Worm (Caenorhabditis elegans) whole organism, late embryonic: ENCODE results near the gene srj-1.

Source experiments
- K02D7.2 ChIP-seq: sonication (generic microtip); optimal IDR thresholded peaks from 2 replicates; lab custom pipeline; 2017; ENCODE audit warnings: mild to moderate bottlenecking, missing genetic modification characterization, missing compliant biosample characterization
- ceh-34 ChIP-seq: sonication (generic microtip); optimal IDR thresholded peaks from 2 replicates; lab custom pipeline; 2016; ENCODE audit warnings: mild to moderate bottlenecking, missing genetic modification characterization, missing compliant biosample characterization
- che-1 ChIP-seq: sonication (generic microtip); optimal IDR thresholded peaks from 2 replicates; lab custom pipeline; 2016; ENCODE audit warnings: mild to moderate bottlenecking, missing genetic modification characterization, missing compliant biosample characterization
- dve-1 ChIP-seq: sonication (generic microtip); optimal IDR thresholded peaks from 2 replicates; lab custom pipeline; 2017; ENCODE audit warnings: antibody characterized with exemption, mild to moderate bottlenecking, missing genetic modification characterization, missing compliant biosample characterization
- elt-2 ChIP-seq: sonication (generic microtip); optimal IDR thresholded peaks from 2 replicates; lab custom pipeline; 2016; ENCODE audit warnings: missing genetic modification reagents, missing genetic modification characterization, missing compliant biosample characterization
- ets-4 ChIP-seq: sonication (generic microtip); optimal IDR thresholded peaks from 2 replicates; lab custom pipeline; 2016; ENCODE audit warnings: missing genetic modification characterization, missing compliant biosample characterization
- hlh-30 ChIP-seq: sonication (generic microtip); optimal IDR thresholded peaks from 2 replicates; lab custom pipeline; 2017; ENCODE audit warnings: antibody characterized with exemption, missing genetic modification characterization, missing compliant biosample characterization; ENCODE audit not compliant: insufficient read depth
- hlh-8 ChIP-seq: sonication (generic microtip); optimal IDR thresholded peaks from 2 replicates; lab custom pipeline; 2016; ENCODE audit warnings: missing genotype, missing genetic modification characterization, missing compliant biosample characterization
- nhr-11 ChIP-seq: fragments of 150-350 bp; optimal IDR thresholded peaks from 2 replicates; lab custom pipeline; 2014; ENCODE audit warnings: missing biosample characterization, missing genetic modification characterization
- pqm-1 ChIP-seq: sonication (generic microtip); optimal IDR thresholded peaks from 2 replicates; lab custom pipeline; 2016; ENCODE audit warnings: missing genetic modification characterization, missing compliant biosample characterization
- rnt-1 ChIP-seq: sonication (generic microtip); optimal IDR thresholded peaks from 2 replicates; lab custom pipeline; 2016; ENCODE audit warnings: missing genetic modification characterization, missing compliant biosample characterization
- sdc-2 ChIP-seq: sonication (generic microtip); optimal IDR thresholded peaks from 2 replicates; lab custom pipeline; 2016; ENCODE audit warnings: missing genotype, missing genetic modification characterization, missing compliant biosample characterization
- syd-9 ChIP-seq: sonication (generic microtip); optimal IDR thresholded peaks from 2 replicates; lab custom pipeline; 2016; ENCODE audit warnings: mild to moderate bottlenecking, missing genetic modification characterization, moderate library complexity, missing compliant biosample characterization
- tbx-2 ChIP-seq: sonication (generic microtip); optimal IDR thresholded peaks from 2 replicates; lab custom pipeline; 2016; ENCODE audit warnings: missing genetic modification characterization, missing compliant biosample characterization

DNA sequence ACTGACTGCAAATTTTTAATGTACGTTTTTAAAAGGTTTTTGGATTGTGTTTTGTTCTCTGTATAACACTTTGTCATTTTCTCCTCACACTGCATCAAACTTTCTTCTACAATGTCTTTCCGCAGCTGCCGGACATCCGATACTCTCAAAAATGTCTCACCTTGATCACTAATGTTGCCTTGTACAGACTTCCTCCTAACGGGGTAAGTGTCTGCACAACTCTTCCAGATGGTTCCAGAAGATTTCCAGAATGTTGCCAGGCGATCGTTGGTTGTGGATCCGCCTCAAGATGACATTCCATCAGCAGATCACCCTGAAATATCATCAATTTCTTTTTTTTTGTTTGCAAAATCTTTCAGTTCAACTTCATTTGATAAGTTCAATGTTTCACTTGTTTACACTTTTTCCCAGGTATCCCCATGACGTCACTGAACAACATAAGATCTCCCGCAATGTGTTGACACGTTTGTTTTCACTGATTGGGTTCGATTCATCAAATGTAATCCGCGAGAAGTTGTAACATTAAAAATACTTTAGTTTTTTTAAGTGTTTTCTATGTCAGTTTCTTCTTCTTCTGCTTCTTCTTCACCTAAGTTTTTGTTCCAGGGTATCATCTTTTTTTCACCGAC is 43.9 kb upstream of the srj-1 start:
- TF ChIP-seq che-1 (tag; lab: Kevin White, UChicago) (no peak), nhr-11 (no peak), pqm-1 (tag; lab: Kevin White, UChicago) (no peak), hlh-30 (no peak), dve-1 (tag; lab: Kevin White, UChicago) (no peak), ets-4 (no peak), tbx-2 (no peak), K02D7.2 (tag; lab: Kevin White, UChicago) (no peak), elt-2 (tag; lab: Kevin White, UChicago) (no peak), ceh-34 (tag; lab: Kevin White, UChicago) (no peak), syd-9 (tag; lab: Kevin White, UChicago) (no peak), hlh-8 (tag; lab: Kevin White, UChicago) (no peak), rnt-1 (tag; lab: Kevin White, UChicago) (no peak), sdc-2 (tag; lab: Kevin White, UChicago) (no peak)
